Worm (Caenorhabditis elegans): ENCODE results near the gene pfs-2.
A peak's percentile ranks its signal among the peaks of the same experiment; 100 is the strongest.

- TF ChIP-seq nhr-77 (tag; optimal IDR thresholded peaks at IDR 0.05) (no peak), fkh-8 (tag; optimal IDR thresholded peaks at IDR 0.05) (no peak), pqm-1 (tag; optimal IDR thresholded peaks at IDR 0.05) (no peak), ceh-82 (tag; optimal IDR thresholded peaks at IDR 0.05) (no peak), pax-3 (tag; optimal IDR thresholded peaks at IDR 0.05) (no peak), blmp-1 (tag; optimal IDR thresholded peaks at IDR 0.05) (peak; percentile 25)
These were observed 46.6 kb upstream of the pfs-2 start for ce11 chrII:14311537-14311936.
